Fruit fly (Drosophila melanogaster): ENCODE data around the gene elg1.

The elg1 gene

dm6 chr3L:16090330-16090803 is 41.5 kb upstream of the elg1 start, which contains the start of the genes CG5235 and ClC-c (continued):
- no peak for TF ChIP-seq CG17385 (GFP tag; optimal IDR thresholded peaks at IDR 0.05)
- peak; percentile 26 for TF ChIP-seq nmo (GFP tag; optimal IDR thresholded peaks at IDR 0.05)
- TF ChIP-seq dm (GFP tag; optimal IDR thresholded peaks at IDR 0.05): no peak
- peak; percentile 85 for TF ChIP-seq Bgb (GFP tag; IDR thresholded peaks at IDR 0.05; ENCODE audit: partially characterized antibody)
- no peak for TF ChIP-seq mam (GFP tag; optimal IDR thresholded peaks at IDR 0.05)
- TF ChIP-seq CG8089 (GFP tag; optimal IDR thresholded peaks at IDR 0.05): no peak
- TF ChIP-seq Doc3 (GFP tag; IDR thresholded peaks at IDR 0.05; ENCODE audit: partially characterized antibody): peak; percentile 72
- no peak for TF ChIP-seq CG11696 (GFP tag; IDR thresholded peaks at IDR 0.05)
- TF ChIP-seq CG6272 (GFP tag; IDR thresholded peaks at IDR 0.05): no peak
- TF ChIP-seq CG17186 (GFP tag; optimal IDR thresholded peaks at IDR 0.05): peak; percentile 55
- no peak for TF ChIP-seq klu (GFP tag; IDR thresholded peaks at IDR 0.05)
- TF ChIP-seq CG30020 (tag; optimal IDR thresholded peaks at IDR 0.05): peak; percentile 1
- no peak for TF ChIP-seq CG6254 (GFP tag; optimal IDR thresholded peaks at IDR 0.05)
- TF ChIP-seq CG2712 (tag; optimal IDR thresholded peaks at IDR 0.05): no peak
- TF ChIP-seq CG4617 (GFP tag; optimal IDR thresholded peaks at IDR 0.05; ENCODE audit: borderline replicate concordance): peak; percentile 92
- TF ChIP-seq CG12744 (GFP tag; optimal IDR thresholded peaks at IDR 0.05): no peak
- peak; percentile 65 for TF ChIP-seq stwl (tag; optimal IDR thresholded peaks at IDR 0.05)
- TF ChIP-seq CG9727 (GFP tag; optimal IDR thresholded peaks at IDR 0.05): no peak
- TF ChIP-seq hkb (optimal IDR thresholded peaks at IDR 0.05): no peak
- TF ChIP-seq hkb (GFP tag; IDR thresholded peaks at IDR 0.05): no peak
- TF ChIP-seq Hmx (GFP tag; optimal IDR thresholded peaks at IDR 0.05): no peak
- no peak for TF ChIP-seq so (GFP tag; IDR thresholded peaks at IDR 0.05)
- peak; percentile 77 for TF ChIP-seq Opbp (GFP tag; IDR thresholded peaks at IDR 0.05; ENCODE audit: partially characterized antibody)
- TF ChIP-seq CG11560 (tag; IDR thresholded peaks at IDR 0.05): peak; percentile 97
- peak; percentile 64 for TF ChIP-seq CG16863 (GFP tag; optimal IDR thresholded peaks at IDR 0.05)
- TF ChIP-seq Aef1 (GFP tag; IDR thresholded peaks at IDR 0.05): no peak
- no peak for TF ChIP-seq CG7271 (tag; optimal IDR thresholded peaks at IDR 0.05)
- no peak for TF ChIP-seq Blimp-1 (GFP tag; optimal IDR thresholded peaks at IDR 0.05)
- peak; percentile 23; the same call in 1 of the 3 replicates for TF ChIP-seq CG34422 (GFP tag; IDR thresholded peaks at IDR 0.05)
- TF ChIP-seq Scr (GFP tag; IDR thresholded peaks at IDR 0.05; ENCODE audit: partially characterized antibody): peak; percentile 70
- TF ChIP-seq D (optimal IDR thresholded peaks at IDR 0.05): peak; percentile 41
- no peak for TF ChIP-seq D (GFP tag; optimal IDR thresholded peaks at IDR 0.05)
- peak; percentile 60 for TF ChIP-seq HmgD (GFP tag; optimal IDR thresholded peaks at IDR 0.05)
- TF ChIP-seq NC2β (GFP tag; optimal IDR thresholded peaks at IDR 0.05): no peak
- no peak for TF ChIP-seq chif (GFP tag; optimal IDR thresholded peaks at IDR 0.05)
- TF ChIP-seq her (GFP tag; optimal IDR thresholded peaks at IDR 0.05): peak; percentile 16
- TF ChIP-seq slp2 (GFP tag; optimal IDR thresholded peaks at IDR 0.05): no peak
- TF ChIP-seq YL-1 (GFP tag; optimal IDR thresholded peaks at IDR 0.05): peak; percentile 84
- TF ChIP-seq vvl (GFP tag; IDR thresholded peaks at IDR 0.05): peak; percentile 38; the same call in 1 of the 2 replicates
- peak; percentile 86 for TF ChIP-seq CG7963 (GFP tag; IDR thresholded peaks at IDR 0.05; ENCODE audit: partially characterized antibody)
- peak; percentile 78 for TF ChIP-seq ato (GFP tag; IDR thresholded peaks at IDR 0.05; ENCODE audit: partially characterized antibody)
- TF ChIP-seq seq (GFP tag; IDR thresholded peaks at IDR 0.05): no peak
- no peak for TF ChIP-seq CG1792 (GFP tag; optimal IDR thresholded peaks at IDR 0.05)
- TF ChIP-seq aop (GFP tag; IDR thresholded peaks at IDR 0.05): no peak
- TF ChIP-seq CG10321 (GFP tag; IDR thresholded peaks at IDR 0.05): no peak
- no peak for TF ChIP-seq CG2678 (tag; optimal IDR thresholded peaks at IDR 0.05)
- TF ChIP-seq Neu2 (GFP tag; optimal IDR thresholded peaks at IDR 0.05; ENCODE audit: borderline replicate concordance): no peak
- peak; percentile 86 for TF ChIP-seq tna (GFP tag; IDR thresholded peaks at IDR 0.05; ENCODE audit: partially characterized antibody)
- no peak for TF ChIP-seq h (optimal IDR thresholded peaks at IDR 0.05)
- no peak for TF ChIP-seq CG2129 (GFP tag; IDR thresholded peaks at IDR 0.05; ENCODE audit: partially characterized antibody)
- TF ChIP-seq Myb (GFP tag; optimal IDR thresholded peaks at IDR 0.05): peak; percentile 38
- no peak for TF ChIP-seq Optix (GFP tag; IDR thresholded peaks at IDR 0.05)
